Worm (Caenorhabditis elegans) whole organism, mixed stage, embryonic: ENCODE measurements around the gene F54D5.2.

Experiments used
- blmp-1 ChIP-seq: fragments of 150-350 bp; optimal IDR thresholded peaks from 2 replicates; lab custom pipeline; 2014; ENCODE audit warnings: missing biosample characterization, missing genetic modification characterization
- unc-62 ChIP-seq: fragments of 150-350 bp; optimal IDR thresholded peaks from 2 replicates; lab custom pipeline; 2014; ENCODE audit warnings: missing biosample characterization, missing genetic modification reagents, missing genetic modification characterization

- no peak for TF ChIP-seq unc-62
- TF ChIP-seq blmp-1, result no peak
Measured at ce11 chrII:11571260-11571854, 1.6 kb upstream of the F54D5.2 start, which contains the start of gene F54D5.3.
